Fruit fly (Drosophila melanogaster) whole organism, embryonic: Measurements from ENCODE around the gene CG17666.
A peak's percentile ranks its signal among the peaks of the same experiment; 100 is the strongest.

Experiments used
- Abd-B ChIP-seq: fragments of 200-800 bp; sonication (Bioruptor generic); optimal IDR thresholded peaks from 2 replicates; lab custom pipeline; 2018; ENCODE audit warnings: missing biosample characterization, mild to moderate bottlenecking, missing genetic modification characterization, moderate library complexity
- Atf3 ChIP-seq: fragments of 200-800 bp; sonication (Bioruptor generic); optimal IDR thresholded peaks from 3 replicates; lab custom pipeline; 2016; ENCODE audit warnings: missing biosample characterization, missing genetic modification characterization
- Bgb ChIP-seq: fragments of 200-800 bp; sonication (Bioruptor generic); IDR thresholded peaks from 2 replicates; pipeline ENCODE4 v1.3.6; 2022; ENCODE audit warnings: missing biosample characterization, missing genetic modification characterization; ENCODE audit not compliant: partially characterized antibody
- CG10274 ChIP-seq: fragments of 200-800 bp; sonication (Bioruptor generic); optimal IDR thresholded peaks from 3 replicates; lab custom pipeline; 2017; ENCODE audit warnings: missing biosample characterization, mild to moderate bottlenecking, missing genetic modification characterization
- CG12769 ChIP-seq: fragments of 200-800 bp; sonication (Bioruptor generic); optimal IDR thresholded peaks from 2 replicates; lab custom pipeline; 2019; ENCODE audit warnings: missing biosample characterization, mild to moderate bottlenecking, missing genetic modification characterization, moderate library complexity
- CG1603 ChIP-seq: fragments of 200-800 bp; sonication (Bioruptor generic); optimal IDR thresholded peaks from 2 replicates; lab custom pipeline; 2019; ENCODE audit warnings: missing biosample characterization, mild to moderate bottlenecking, missing genetic modification characterization, moderate library complexity
- CG17186 ChIP-seq: fragments of 200-800 bp; sonication (Bioruptor generic); optimal IDR thresholded peaks from 3 replicates; lab custom pipeline; 2017; ENCODE audit warnings: missing biosample characterization, missing genetic modification reagents, missing genetic modification characterization
- CG17568 ChIP-seq: fragments of 200-800 bp; sonication (Bioruptor generic); optimal IDR thresholded peaks from 2 replicates; lab custom pipeline; 2018; ENCODE audit warnings: missing biosample characterization, mild to moderate bottlenecking, missing genetic modification characterization, moderate library complexity
- CG17612 ChIP-seq: fragments of 200-800 bp; sonication (Bioruptor generic); IDR thresholded peaks from 2 replicates; pipeline ENCODE4 v1.3.6; 2022; ENCODE audit warnings: missing biosample characterization, missing genetic modification characterization
- CG2199 ChIP-seq: fragments of 200-800 bp; sonication (Bioruptor generic); IDR thresholded peaks from 3 replicates; pipeline ENCODE4 v1.3.6; 2022; ENCODE audit warnings: missing biosample characterization, missing genetic modification characterization
- CG2712 ChIP-seq: fragments of 200-800 bp; optimal IDR thresholded peaks from 3 replicates; lab custom pipeline; 2019; ENCODE audit warnings: missing biosample characterization, mild to moderate bottlenecking, missing genetic modification characterization, moderate library complexity
- CG31224 ChIP-seq: fragments of 200-800 bp; sonication (Bioruptor generic); IDR thresholded peaks from 2 replicates; pipeline ENCODE4 v1.3.6; 2022; ENCODE audit warnings: missing biosample characterization, missing genetic modification characterization
- CG34376 ChIP-seq: fragments of 200-800 bp; sonication (Bioruptor generic); optimal IDR thresholded peaks from 2 replicates; lab custom pipeline; 2018; ENCODE audit warnings: missing biosample characterization, mild to moderate bottlenecking, missing genetic modification characterization
- CG4328 ChIP-seq: fragments of 200-800 bp; sonication (Bioruptor generic); optimal IDR thresholded peaks from 3 replicates; lab custom pipeline; 2017; ENCODE audit warnings: missing biosample characterization, missing genetic modification reagents, missing genetic modification characterization
- CG4730 ChIP-seq: fragments of 200-800 bp; sonication (Bioruptor generic); IDR thresholded peaks from 2 replicates; pipeline ENCODE4 v1.3.6; 2022; ENCODE audit warnings: missing biosample characterization, missing genetic modification characterization
- CG7745 ChIP-seq: fragments of 200-800 bp; sonication (Bioruptor generic); optimal IDR thresholded peaks from 2 replicates; lab custom pipeline; 2018; ENCODE audit warnings: missing biosample characterization, mild to moderate bottlenecking, missing genetic modification characterization, moderate library complexity
- CG7786 ChIP-seq: fragments of 200-800 bp; sonication (Bioruptor generic); optimal IDR thresholded peaks from 2 replicates; lab custom pipeline; 2016; ENCODE audit warnings: missing biosample characterization, missing genetic modification characterization
- CG7928 ChIP-seq: fragments of 200-800 bp; sonication (Bioruptor generic); optimal IDR thresholded peaks from 2 replicates; lab custom pipeline; 2017; ENCODE audit warnings: missing biosample characterization, mild to moderate bottlenecking, missing genetic modification characterization
- CG8388 ChIP-seq: fragments of 200-800 bp; sonication (Bioruptor generic); optimal IDR thresholded peaks from 2 replicates; lab custom pipeline; 2019; ENCODE audit warnings: missing biosample characterization, mild to moderate bottlenecking, missing genetic modification characterization, moderate library complexity
- Dll ChIP-seq: fragments of 200-800 bp; sonication (Bioruptor generic); IDR thresholded peaks from 4 replicates; pipeline ENCODE4 v1.3.6; 2022; ENCODE audit warnings: missing biosample characterization, missing genetic modification characterization; ENCODE audit not compliant: partially characterized antibody
- Fer1 ChIP-seq: fragments of 200-800 bp; sonication (Bioruptor generic); optimal IDR thresholded peaks from 2 replicates; lab custom pipeline; 2017; ENCODE audit warnings: missing biosample characterization, mild to moderate bottlenecking, missing genetic modification characterization
- Fer3 ChIP-seq: fragments of 200-800 bp; sonication (Bioruptor generic); optimal IDR thresholded peaks from 2 replicates; lab custom pipeline; 2018; ENCODE audit warnings: missing biosample characterization, mild to moderate bottlenecking, missing genetic modification characterization, moderate library complexity
- H15 ChIP-seq: fragments of 200-800 bp; sonication (Bioruptor generic); IDR thresholded peaks from 3 replicates; pipeline ENCODE4 v1.3.6; 2022; ENCODE audit warnings: missing biosample characterization, missing genetic modification characterization
- H2.0 ChIP-seq: fragments of 200-800 bp; sonication (Bioruptor generic); IDR thresholded peaks from 2 replicates; pipeline ENCODE4 v1.3.6; 2022; ENCODE audit warnings: missing biosample characterization, missing genetic modification characterization
- HLH4C ChIP-seq: fragments of 200-800 bp; sonication (Bioruptor generic); IDR thresholded peaks from 3 replicates; pipeline ENCODE4 v1.3.6; 2022; ENCODE audit warnings: missing biosample characterization, missing genetic modification characterization; ENCODE audit not compliant: partially characterized antibody
- Hand ChIP-seq: fragments of 200-800 bp; sonication (Bioruptor generic); optimal IDR thresholded peaks from 2 replicates; lab custom pipeline; 2017; ENCODE audit warnings: mild to moderate bottlenecking, missing biosample characterization, missing genetic modification reagents, missing genetic modification characterization
- Mrtf ChIP-seq: fragments of 200-800 bp; sonication (Bioruptor generic); IDR thresholded peaks from 3 replicates; pipeline ENCODE4 v1.3.6; 2022; ENCODE audit warnings: missing biosample characterization, missing genetic modification characterization
- Nf-YB ChIP-seq: fragments of 200-800 bp; sonication (Bioruptor generic); optimal IDR thresholded peaks from 3 replicates; lab custom pipeline; 2019; ENCODE audit warnings: missing biosample characterization, mild to moderate bottlenecking, missing genetic modification characterization, moderate library complexity
- NfI ChIP-seq: fragments of 200-800 bp; sonication (Bioruptor generic); optimal IDR thresholded peaks from 3 replicates; lab custom pipeline; 2018; ENCODE audit warnings: missing biosample characterization, mild to moderate bottlenecking, missing genetic modification characterization, moderate library complexity
- Sox100B ChIP-seq: fragments of 200-800 bp; sonication (Bioruptor generic); optimal IDR thresholded peaks from 3 replicates; lab custom pipeline; 2018; ENCODE audit warnings: missing biosample characterization, mild to moderate bottlenecking, missing genetic modification characterization
- ab ChIP-seq: fragments of 200-800 bp; sonication (Bioruptor generic); optimal IDR thresholded peaks from 2 replicates; lab custom pipeline; 2016; ENCODE audit warnings: missing biosample characterization, missing genetic modification characterization
- ara ChIP-seq: fragments of 200-800 bp; sonication (Bioruptor generic); IDR thresholded peaks from 2 replicates; pipeline ENCODE4 v1.3.6; 2022; ENCODE audit warnings: missing biosample characterization, missing genetic modification characterization
- caup ChIP-seq: fragments of 200-800 bp; sonication (Bioruptor generic); optimal IDR thresholded peaks from 3 replicates; lab custom pipeline; 2017; ENCODE audit warnings: missing biosample characterization, mild to moderate bottlenecking, missing genetic modification characterization, moderate library complexity; ENCODE audit not compliant: severe bottlenecking
- chinmo ChIP-seq: fragments of 200-800 bp; sonication (Bioruptor generic); IDR thresholded peaks from 4 replicates; pipeline ENCODE4 v1.3.6; 2022; ENCODE audit warnings: missing biosample characterization, missing genetic modification characterization; ENCODE audit not compliant: partially characterized antibody
- dati ChIP-seq: fragments of 200-800 bp; sonication (Bioruptor generic); IDR thresholded peaks from 2 replicates; pipeline ENCODE4 v1.3.6; 2022; ENCODE audit warnings: missing biosample characterization, missing genetic modification characterization
- dimm ChIP-seq: fragments of 200-800 bp; sonication (Bioruptor generic); IDR thresholded peaks from 2 replicates; pipeline ENCODE4 v1.3.6; 2022; ENCODE audit warnings: missing biosample characterization, missing genetic modification characterization
- dpn ChIP-seq, 2 experiments: fragments of 200-800 bp; sonication (Bioruptor generic); optimal IDR thresholded peaks; 3 replicates each; lab custom pipeline; 2016; ENCODE audit warnings: missing biosample characterization in 2 of 2, missing genetic modification characterization in 2 of 2
- emc ChIP-seq: fragments of 200-800 bp; sonication (Bioruptor generic); optimal IDR thresholded peaks from 2 replicates; lab custom pipeline; 2016; ENCODE audit warnings: missing biosample characterization, missing genetic modification characterization
- esg ChIP-seq: fragments of 200-800 bp; sonication (Bioruptor generic); conservative IDR thresholded peaks from 2 replicates; pipeline ENCODE4 v1.3.6; 2022; ENCODE audit warnings: missing biosample characterization, missing genetic modification characterization
- eve ChIP-seq, 2 experiments: fragments of >200 bp; optimal IDR thresholded peaks; 2 replicates each; lab custom pipeline; 2017; ENCODE audit warnings: missing biosample characterization in 2 of 2, missing genetic modification characterization in 2 of 2
- fd102C ChIP-seq: fragments of 200-800 bp; sonication (Bioruptor generic); optimal IDR thresholded peaks from 2 replicates; lab custom pipeline; 2018; ENCODE audit warnings: missing biosample characterization, mild to moderate bottlenecking, missing genetic modification characterization, moderate library complexity
- ind ChIP-seq: fragments of 200-800 bp; sonication (Bioruptor generic); optimal IDR thresholded peaks from 3 replicates; lab custom pipeline; 2016; ENCODE audit warnings: missing biosample characterization, missing genetic modification characterization
- luna ChIP-seq: fragments of 200-800 bp; sonication (Bioruptor generic); optimal IDR thresholded peaks from 2 replicates; lab custom pipeline; 2016; ENCODE audit warnings: missing biosample characterization, missing genetic modification characterization
- nom ChIP-seq: fragments of 200-800 bp; sonication (Bioruptor generic); optimal IDR thresholded peaks from 2 replicates; lab custom pipeline; 2017; ENCODE audit warnings: missing biosample characterization, missing genetic modification characterization, mild to moderate bottlenecking, moderate library complexity, missing genetic modification reagents
- pan ChIP-seq, 4 experiments: fragments of >200 bp in 3 of 4; fragments of 200-800 bp in 1 of 4; sonication (Bioruptor generic) in 1 of 4; optimal IDR thresholded peaks in 3 of 4; IDR thresholded peaks in 1 of 4; 2 replicates each; pipeline versions ENCODE4 v1.3.6 to Lab custom; 2017 to 2022; ENCODE audit warnings: missing biosample characterization in 2 of 4, missing genetic modification characterization in 2 of 4, mixed read lengths in 1 of 4
- slp2 ChIP-seq: fragments of 200-800 bp; sonication (Bioruptor generic); optimal IDR thresholded peaks from 2 replicates; lab custom pipeline; 2016; ENCODE audit warnings: missing biosample characterization, missing genetic modification characterization
- toy ChIP-seq: fragments of 200-800 bp; sonication (Bioruptor generic); IDR thresholded peaks from 2 replicates; pipeline ENCODE4 v1.3.6; 2022; ENCODE audit warnings: missing biosample characterization, missing genetic modification characterization
- unc-4 ChIP-seq: fragments of 200-800 bp; sonication (Bioruptor generic); IDR thresholded peaks from 2 replicates; pipeline ENCODE4 v1.3.6; 2022; ENCODE audit warnings: missing biosample characterization, missing genetic modification characterization; ENCODE audit not compliant: partially characterized antibody
- vvl ChIP-seq: fragments of 200-800 bp; sonication (Bioruptor generic); IDR thresholded peaks from 2 replicates; pipeline ENCODE4 v1.3.6; 2022; ENCODE audit warnings: missing biosample characterization, missing genetic modification characterization
- wek ChIP-seq: fragments of 200-800 bp; sonication (Bioruptor generic); optimal IDR thresholded peaks from 3 replicates; lab custom pipeline; 2018; ENCODE audit warnings: missing biosample characterization, mild to moderate bottlenecking, missing genetic modification characterization, moderate library complexity

Gene CG17666

DNA sequence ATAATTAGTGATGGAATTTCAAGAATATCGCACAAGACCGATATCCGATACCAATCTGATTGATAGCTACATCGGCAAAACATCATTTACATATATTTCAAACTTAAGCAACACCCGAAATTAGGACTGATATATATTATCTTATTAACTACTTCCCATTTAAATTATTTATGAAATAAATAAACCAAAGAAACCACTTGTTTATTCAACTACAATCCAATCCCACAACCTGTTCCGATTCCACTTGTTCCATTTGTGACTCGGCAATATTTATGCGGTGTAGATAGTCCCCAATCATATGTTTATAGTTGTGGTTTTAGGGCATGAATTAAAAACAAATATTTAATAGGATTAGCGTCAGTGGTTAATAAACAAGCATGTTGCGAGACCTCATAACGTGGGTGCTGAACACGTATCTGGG lies 26.3 kb upstream of the CG17666 start, which contains the start of the genes CG10973 and Vps13D (continued):
- TF ChIP-seq CG12769 = no peak
- no peak; the same call in 2 of the 4 replicates for TF ChIP-seq chinmo
- TF ChIP-seq Bgb (GFP tag; lab: Robert Waterston, UW) = peak; percentile 87
- TF ChIP-seq CG31224 (GFP tag; lab: Robert Waterston, UW) = no peak
- TF ChIP-seq CG1603 = peak; percentile 97
- TF ChIP-seq Atf3 (GFP tag; lab: Kevin White, UChicago) = no peak
- TF ChIP-seq dimm = no peak
- TF ChIP-seq H2.0 = no peak
- no peak for TF ChIP-seq luna
- TF ChIP-seq caup (GFP tag; lab: Kevin White, UChicago) = no peak
- TF ChIP-seq Hand (GFP tag; lab: Kevin White, UChicago) = no peak
- no peak; the same call in 1 of the 2 replicates for TF ChIP-seq ara (GFP tag; lab: Robert Waterston, UW)
- TF ChIP-seq ab (GFP tag; lab: Kevin White, UChicago) = no peak
- peak; percentile 92 for TF ChIP-seq unc-4 (GFP tag; lab: Robert Waterston, UW)
- peak; percentile 60 for TF ChIP-seq Sox100B (GFP tag; lab: Kevin White, UChicago)
- TF ChIP-seq dati = no peak
- TF ChIP-seq CG10274 = no peak
- peak; percentile 95 for TF ChIP-seq Dll (GFP tag; lab: Robert Waterston, UW)
- TF ChIP-seq CG8388 (GFP tag; lab: Kevin White, UChicago) = no peak
- no peak for TF ChIP-seq Mrtf (GFP tag; lab: Robert Waterston, UW)
- TF ChIP-seq fd102C (GFP tag; lab: Kevin White, UChicago) = peak; percentile 57
- TF ChIP-seq wek = peak; percentile 85
- no peak for TF ChIP-seq toy (GFP tag; lab: Robert Waterston, UW)
- TF ChIP-seq CG7745 (tag; lab: Kevin White, UChicago) = no peak
- peak in 1 of 2 experiments; percentile 26 for TF ChIP-seq dpn (GFP tag; optimal IDR thresholded peaks at IDR 0.05; lab: Kevin White, UChicago)
- TF ChIP-seq NfI (GFP tag; lab: Kevin White, UChicago) = no peak
- peak; percentile 84 for TF ChIP-seq CG17568
- TF ChIP-seq Nf-YB (GFP tag; lab: Kevin White, UChicago) = no peak
- no peak for TF ChIP-seq H15 (GFP tag; lab: Robert Waterston, UW)
- TF ChIP-seq CG2199 (GFP tag; lab: Robert Waterston, UW) = no peak
- no peak for TF ChIP-seq pan (optimal IDR thresholded peaks at IDR 0.05; lab: Kevin White, UChicago)
- TF ChIP-seq pan (GFP tag; optimal IDR thresholded peaks at IDR 0.05 in 1 of 2, IDR thresholded peaks at IDR 0.05 in 1 of 2) = no peak
- TF ChIP-seq Fer3 (tag; lab: Kevin White, UChicago) = no peak
- no peak for TF ChIP-seq Abd-B (GFP tag; lab: Kevin White, UChicago)
- TF ChIP-seq Fer1 (GFP tag; lab: Kevin White, UChicago) = no peak
- no peak for TF ChIP-seq esg (GFP tag; lab: Robert Waterston, UW)
- TF ChIP-seq CG34376 (GFP tag; lab: Kevin White, UChicago) = no peak
- TF ChIP-seq CG17612 (GFP tag; lab: Robert Waterston, UW) = no peak
- TF ChIP-seq CG7786 (GFP tag; lab: Kevin White, UChicago) = no peak
- TF ChIP-seq vvl = no peak; the same call in none of the 2 replicates
- peak; percentile 53 for TF ChIP-seq CG7928
- no peak for TF ChIP-seq CG4730 (GFP tag; lab: Robert Waterston, UW)
- TF ChIP-seq CG4328 (GFP tag; lab: Kevin White, UChicago) = no peak
- TF ChIP-seq CG17186 (GFP tag; lab: Kevin White, UChicago) = peak; percentile 61
- TF ChIP-seq nom (GFP tag; lab: Kevin White, UChicago) = no peak
- no peak for TF ChIP-seq emc (GFP tag; lab: Kevin White, UChicago)
- TF ChIP-seq eve (GFP tag; optimal IDR thresholded peaks at IDR 0.05; lab: Kevin White, UChicago) = peak in 1 of 2 experiments; percentile 66
- TF ChIP-seq ind (GFP tag; lab: Kevin White, UChicago) = no peak
- TF ChIP-seq HLH4C = peak; percentile 83
- no peak for TF ChIP-seq CG2712 (tag; lab: Kevin White, UChicago)
- peak; percentile 12 for TF ChIP-seq slp2 (GFP tag; lab: Kevin White, UChicago)
